Worm (Caenorhabditis elegans) whole organism, L3 larva: ENCODE measurements around the gene F29B9.1.
"Not testable (repeated sequence)": the region's sequence is repeated elsewhere in the genome, so short reads cannot be mapped to it uniquely, and the experiment has no call there.

ENCODE experiments used
- R02D3.7 ChIP-seq: fragments of 150-350 bp; optimal IDR thresholded peaks from 2 replicates; lab custom pipeline; 2014; ENCODE audit warnings: missing biosample characterization, missing genetic modification characterization
- aly-2 ChIP-seq: fragments of 150-350 bp; optimal IDR thresholded peaks from 2 replicates; lab custom pipeline; 2014; ENCODE audit warnings: missing biosample characterization, missing genetic modification characterization
- ceh-16 ChIP-seq: sonication (generic microtip); optimal IDR thresholded peaks from 2 replicates; lab custom pipeline; 2017; ENCODE audit warnings: missing biosample characterization, missing genetic modification characterization
- ceh-82 ChIP-seq: fragments of 150-350 bp; optimal IDR thresholded peaks from 2 replicates; lab custom pipeline; 2014; ENCODE audit warnings: missing biosample characterization, missing genetic modification characterization
- ceh-9 ChIP-seq: sonication (generic microtip); optimal IDR thresholded peaks from 2 replicates; lab custom pipeline; 2018; ENCODE audit warnings: missing biosample characterization, missing genetic modification characterization
- egl-5 ChIP-seq: fragments of 150-350 bp; optimal IDR thresholded peaks from 2 replicates; lab custom pipeline; 2017; ENCODE audit warnings: missing biosample characterization, missing genetic modification reagents, missing genetic modification characterization, inconsistent platforms
- elt-1 ChIP-seq: fragments of 150-350 bp; optimal IDR thresholded peaks from 2 replicates; lab custom pipeline; 2014; ENCODE audit warnings: missing biosample characterization, missing genetic modification characterization
- elt-2 ChIP-seq: sonication (generic microtip); optimal IDR thresholded peaks from 2 replicates; lab custom pipeline; 2016; ENCODE audit warnings: missing genetic modification reagents, mild to moderate bottlenecking, missing genetic modification characterization, missing compliant biosample characterization
- fkh-10 ChIP-seq: sonication (generic microtip); optimal IDR thresholded peaks from 2 replicates; lab custom pipeline; 2017; ENCODE audit warnings: missing biosample characterization, missing genetic modification reagents, missing genetic modification characterization
- lin-15B ChIP-seq: fragments of 150-350 bp; optimal IDR thresholded peaks from 2 replicates; lab custom pipeline; 2014; ENCODE audit warnings: missing biosample characterization, missing genetic modification characterization
- lin-39 ChIP-seq: fragments of 150-350 bp; optimal IDR thresholded peaks from 2 replicates; lab custom pipeline; 2018; ENCODE audit warnings: missing biosample characterization, missing genetic modification reagents, missing genetic modification characterization
- mml-1 ChIP-seq: fragments of 150-350 bp; sonication (generic microtip); optimal IDR thresholded peaks from 3 replicates; lab custom pipeline; 2014; ENCODE audit warnings: missing biosample characterization, missing genetic modification characterization
- nfya-1 ChIP-seq: sonication (generic microtip); optimal IDR thresholded peaks from 2 replicates; lab custom pipeline; 2017; ENCODE audit warnings: missing genetic modification characterization, mild to moderate bottlenecking, missing compliant biosample characterization, antibody characterized with exemption, moderate library complexity; ENCODE audit not compliant: insufficient read depth
- nhr-23 ChIP-seq: fragments of 150-350 bp; optimal IDR thresholded peaks from 2 replicates; lab custom pipeline; 2014; ENCODE audit warnings: missing biosample characterization, missing genetic modification reagents, missing genetic modification characterization
- nhr-28 ChIP-seq: fragments of 150-350 bp; optimal IDR thresholded peaks from 2 replicates; lab custom pipeline; 2014; ENCODE audit warnings: missing biosample characterization, missing genetic modification characterization
- nhr-76 ChIP-seq: fragments of 150-350 bp; sonication (generic microtip); optimal IDR thresholded peaks from 5 replicates; lab custom pipeline; 2014; ENCODE audit warnings: missing biosample characterization, missing genetic modification characterization
- nhr-77 ChIP-seq: fragments of 150-350 bp; optimal IDR thresholded peaks from 2 replicates; lab custom pipeline; 2014; ENCODE audit warnings: missing biosample characterization, missing genetic modification characterization
- pha-4 ChIP-seq: fragments of 150-350 bp; optimal IDR thresholded peaks from 2 replicates; lab custom pipeline; 2014; ENCODE audit warnings: missing biosample characterization, missing genetic modification reagents, missing genetic modification characterization
- tbx-2 ChIP-seq: sonication (generic microtip); optimal IDR thresholded peaks from 2 replicates; lab custom pipeline; 2016; ENCODE audit warnings: mild to moderate bottlenecking, missing genetic modification characterization, missing compliant biosample characterization

Gene F29B9.1

DNA sequence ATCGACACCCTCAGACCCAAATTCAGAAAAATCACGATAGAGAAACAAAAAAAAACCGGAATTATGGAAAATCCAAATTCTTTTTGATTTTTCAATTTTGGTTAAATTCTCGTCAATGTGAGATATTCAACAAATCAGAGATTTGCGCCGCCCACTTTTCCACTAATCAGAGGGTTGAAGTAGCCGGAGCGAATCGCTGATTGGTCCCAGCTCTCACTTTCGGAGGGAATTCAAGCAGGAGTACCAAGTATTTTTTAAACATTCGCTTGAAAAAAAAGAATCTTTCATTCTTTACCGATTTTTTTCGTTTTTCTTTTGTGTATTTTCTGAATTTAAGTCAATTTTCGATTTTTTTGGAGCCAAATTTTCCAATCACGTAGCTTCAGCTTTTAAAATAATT is 40.7 kb downstream of the F29B9.1 start:
- TF ChIP-seq nfya-1 (tag; lab: Kevin White, UChicago) (peak; percentile 73), ceh-82 (tag; lab: Kevin White, UChicago) (no peak)

DNA sequence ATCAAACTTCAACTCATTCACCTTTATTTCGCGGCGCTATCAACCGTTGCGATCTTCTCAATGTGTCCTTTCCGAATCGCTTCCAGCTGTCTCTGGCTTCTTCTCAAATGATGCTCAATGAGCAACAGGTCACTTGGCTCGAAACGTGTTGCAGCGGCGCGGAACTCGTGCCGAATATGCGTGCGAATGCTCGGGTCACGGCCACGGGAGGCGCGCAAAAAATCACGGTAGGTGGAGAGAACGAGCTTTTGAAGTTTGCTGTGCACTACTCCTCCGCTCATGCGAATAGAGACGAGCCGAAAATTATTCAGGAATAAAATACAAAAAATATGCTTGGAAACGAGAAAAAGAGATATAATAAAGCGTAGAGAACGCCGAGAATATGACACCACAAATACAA is 45.3 kb downstream of the F29B9.1 start, which contains the start of gene cif-1:
Gene cif-1, minus strand, starts transcription at position 297 of the 400 bp plus-strand sequence.
- TF ChIP-seq ceh-16 (no peak), R02D3.7 (no peak), nhr-28 (tag; lab: Kevin White, UChicago) (no peak), nhr-23 (tag; lab: Kevin White, UChicago) (no peak), nhr-76 (tag; lab: Kevin White, UChicago) (no peak), elt-2 (tag; lab: Kevin White, UChicago) (no peak), mml-1 (tag; lab: Kevin White, UChicago) (no peak), lin-39 (tag; lab: Kevin White, UChicago) (no peak), nhr-77 (tag; lab: Kevin White, UChicago) (no peak), fkh-10 (no peak), tbx-2 (tag; lab: Kevin White, UChicago) (no peak), egl-5 (tag; lab: Kevin White, UChicago) (no peak)

DNA sequence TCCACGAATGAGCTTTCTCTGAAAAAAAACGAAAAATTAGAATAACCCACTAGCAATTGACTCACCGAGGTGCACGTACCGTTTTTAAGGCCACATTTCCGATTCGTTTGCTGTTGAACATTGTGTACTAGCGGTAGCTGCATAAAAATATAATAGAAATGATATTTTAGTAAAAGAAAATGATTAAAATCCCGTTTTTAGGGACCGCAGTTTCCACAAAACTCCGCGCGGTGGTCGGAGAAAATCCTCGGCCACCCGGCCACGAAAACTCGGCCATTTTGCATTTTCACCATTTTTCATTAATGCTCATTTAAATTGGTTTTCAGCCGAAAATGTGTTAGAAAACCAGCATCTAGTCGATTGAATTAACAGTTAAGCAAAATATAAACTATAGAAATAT is 47.2 kb downstream of the F29B9.1 start, which contains the start of gene yars-2:
Gene yars-2, minus strand, starts transcription at position 249 of the 400 bp plus-strand sequence.
- peak; percentile 10 for TF ChIP-seq nfya-1 (tag; lab: Kevin White, UChicago)
- TF ChIP-seq lin-15B = peak; percentile 27
- no peak for TF ChIP-seq ceh-9 (tag; lab: Kevin White, UChicago)
- TF ChIP-seq elt-1 (tag; lab: Kevin White, UChicago) = no peak
- peak; percentile 26 for TF ChIP-seq pha-4

DNA sequence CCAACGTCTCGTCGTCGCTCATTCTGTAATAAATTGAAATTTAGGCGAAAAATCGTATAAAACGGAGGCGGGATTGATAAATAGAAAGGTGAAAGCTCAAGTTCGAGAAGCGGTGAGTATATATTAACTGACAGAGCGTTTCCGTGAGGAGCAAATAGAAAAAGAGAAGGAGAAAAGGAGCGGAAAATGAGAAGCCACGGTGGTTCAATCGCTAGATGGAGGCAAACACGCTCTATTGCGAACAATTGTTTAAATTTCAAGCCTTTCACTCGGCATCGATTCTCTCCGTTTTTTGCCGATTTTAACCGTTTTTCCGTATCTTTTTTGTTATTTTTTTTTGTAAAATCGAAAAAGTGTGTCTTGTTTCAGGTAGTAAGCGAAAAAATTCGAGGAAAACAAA is 50.6 kb downstream of the F29B9.1 start, which contains the start of gene miro-1:
Gene miro-1, minus strand, starts transcription at position 23 of the 400 bp plus-strand sequence.
- not testable (repeated sequence) for TF ChIP-seq fkh-10; aly-2 (tag; lab: Kevin White, UChicago); nhr-23 (tag; lab: Kevin White, UChicago)
